Worm (Caenorhabditis elegans): ENCODE measurements around the gene srw-6.

ce11 chrV:3776946-3777345, 31.5 kb upstream of the srw-6 start:
- TF ChIP-seq zag-1 (tag; optimal IDR thresholded peaks at IDR 0.05) (no peak), nhr-28 (tag; optimal IDR thresholded peaks at IDR 0.05) (no peak), C04F5.9 (tag; optimal IDR thresholded peaks at IDR 0.05) (no peak), zip-4 (GFP tag; optimal IDR thresholded peaks at IDR 0.05) (no peak), sox-4 (tag; optimal IDR thresholded peaks at IDR 0.05) (no peak), snpc-4 (tag; optimal IDR thresholded peaks at IDR 0.05) (no peak)
